Worm (Caenorhabditis elegans) whole organism, young adult: ENCODE results near the gene sec-6.

Source experiments
- gei-17 ChIP-seq: fragments of 200-800 bp; sonication (Bioruptor generic); optimal IDR thresholded peaks from 2 replicates; lab custom pipeline; 2018; ENCODE audit warnings: mild to moderate bottlenecking, missing genetic modification characterization, missing compliant biosample characterization
- pha-4 ChIP-seq: fragments of 150-350 bp; sonication (generic microtip); optimal IDR thresholded peaks from 2 replicates; lab custom pipeline; 2014; ENCODE audit warnings: missing biosample characterization, missing genetic modification reagents, missing genetic modification characterization

DNA sequence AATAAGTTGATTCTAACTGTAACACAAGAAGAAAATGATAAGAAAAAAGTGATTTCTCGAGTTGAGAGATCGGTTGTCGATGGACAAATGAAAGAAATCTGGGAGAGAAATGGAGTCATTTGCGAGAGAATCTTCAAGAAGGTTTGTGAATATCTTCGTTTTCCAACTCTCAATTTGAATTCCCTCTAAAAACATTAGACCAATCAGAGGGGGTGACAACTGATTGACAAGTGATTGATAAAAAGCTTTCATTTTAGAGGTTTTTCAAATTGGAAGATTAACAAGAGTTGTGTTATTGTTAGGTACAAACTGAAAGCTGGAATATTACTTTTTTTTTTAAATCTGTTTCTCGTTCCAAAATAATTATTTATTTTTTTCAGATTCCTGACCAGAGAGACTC lies 58.6 kb downstream of the sec-6 start:
- TF ChIP-seq pha-4 (tag; lab: Kevin White, UChicago), result no peak
- no peak for TF ChIP-seq gei-17 (GFP tag; lab: Kevin White, UChicago)
